Worm (Caenorhabditis elegans) whole organism, young adult: ENCODE data around the gene exos-7.

ENCODE experiments used
- B0261.1 ChIP-seq: sonication (generic microtip); optimal IDR thresholded peaks from 2 replicates; lab custom pipeline; 2016; ENCODE audit warnings: mild to moderate bottlenecking, missing genetic modification characterization, moderate library complexity, missing compliant biosample characterization
- C06A6.2 ChIP-seq: fragments of 200-800 bp; sonication (Bioruptor generic); conservative IDR thresholded peaks from 2 replicates; pipeline ENCODE4 v1.3.6; 2022; ENCODE audit warnings: missing genetic modification characterization, missing compliant biosample characterization
- F23B12.7 ChIP-seq: sonication (generic microtip); optimal IDR thresholded peaks from 2 replicates; lab custom pipeline; 2017; ENCODE audit warnings: missing genetic modification characterization, mild to moderate bottlenecking, missing compliant biosample characterization, antibody characterized with exemption, moderate library complexity; ENCODE audit not compliant: insufficient read depth
- K12H6.12 ChIP-seq: fragments of 200-800 bp; sonication (Bioruptor generic); optimal IDR thresholded peaks from 2 replicates; lab custom pipeline; 2018; ENCODE audit warnings: mild to moderate bottlenecking, missing genetic modification characterization, missing compliant biosample characterization
- T07F8.4 ChIP-seq: sonication (generic microtip); optimal IDR thresholded peaks from 2 replicates; lab custom pipeline; 2016; ENCODE audit warnings: mild to moderate bottlenecking, missing genetic modification characterization, moderate library complexity, missing compliant biosample characterization
- ZK185.1 ChIP-seq: sonication (generic microtip); optimal IDR thresholded peaks from 2 replicates; lab custom pipeline; 2016; ENCODE audit warnings: mild to moderate bottlenecking, missing genetic modification characterization, missing compliant biosample characterization; ENCODE audit not compliant: poor library complexity, severe bottlenecking
- athp-1 ChIP-seq: sonication (generic microtip); optimal IDR thresholded peaks from 2 replicates; lab custom pipeline; 2017; ENCODE audit warnings: mild to moderate bottlenecking, missing genetic modification characterization, missing compliant biosample characterization
- cebp-1 ChIP-seq, 2 experiments: fragments of 200-800 bp in 1 of 2; sonication (Bioruptor generic) in 1 of 2; sonication (generic microtip) in 1 of 2; IDR thresholded peaks in 1 of 2; optimal IDR thresholded peaks in 1 of 2; 2 replicates each; pipeline versions ENCODE4 v1.3.6 to Lab custom; 2017 to 2022; ENCODE audit warnings: missing compliant biosample characterization in 2 of 2, missing genetic modification characterization in 2 of 2, mild to moderate bottlenecking in 1 of 2, missing genetic modification reagents in 1 of 2, moderate library complexity in 1 of 2
- cebp-2 ChIP-seq: fragments of 200-800 bp; sonication (Bioruptor generic); IDR thresholded peaks from 2 replicates; pipeline ENCODE4 v1.3.6; 2022; ENCODE audit warnings: missing genetic modification characterization, missing compliant biosample characterization
- ceh-27 ChIP-seq: fragments of 200-800 bp; sonication (Bioruptor generic); optimal IDR thresholded peaks from 2 replicates; lab custom pipeline; 2018; ENCODE audit warnings: mild to moderate bottlenecking, missing genetic modification characterization, moderate library complexity, missing compliant biosample characterization
- egrh-3 ChIP-seq: fragments of 200-800 bp; sonication (Bioruptor generic); IDR thresholded peaks from 2 replicates; pipeline ENCODE4 v1.3.6; 2022; ENCODE audit warnings: missing genetic modification reagents, missing genetic modification characterization, missing compliant biosample characterization
- ekl-4 ChIP-seq: fragments of 200-800 bp; sonication (Bioruptor generic); IDR thresholded peaks from 2 replicates; pipeline ENCODE4 v1.3.6; 2022; ENCODE audit warnings: missing genetic modification reagents, missing genetic modification characterization, missing compliant biosample characterization
- fkh-3 ChIP-seq: sonication (generic microtip); optimal IDR thresholded peaks from 2 replicates; lab custom pipeline; 2016; ENCODE audit warnings: mild to moderate bottlenecking, missing genetic modification characterization, missing compliant biosample characterization
- gei-17 ChIP-seq: fragments of 200-800 bp; sonication (Bioruptor generic); optimal IDR thresholded peaks from 2 replicates; lab custom pipeline; 2018; ENCODE audit warnings: mild to moderate bottlenecking, missing genetic modification characterization, missing compliant biosample characterization
- hmg-1.2 ChIP-seq: fragments of 200-800 bp; sonication (Bioruptor generic); IDR thresholded peaks from 2 replicates; pipeline ENCODE4 v1.3.6; 2022; ENCODE audit warnings: missing genetic modification reagents, missing genetic modification characterization, missing compliant biosample characterization
- lin-26 ChIP-seq: fragments of 200-800 bp; sonication (Bioruptor generic); IDR thresholded peaks from 2 replicates; pipeline ENCODE4 v1.3.6; 2022; ENCODE audit warnings: missing genetic modification reagents, missing genetic modification characterization, missing compliant biosample characterization
- lin-35 ChIP-seq, 3 experiments: fragments of 150-350 bp in 2 of 3; sonication (generic microtip) in 1 of 3; optimal IDR thresholded peaks; 2 replicates each; lab custom pipeline; 2014 to 2018; ENCODE audit warnings: missing biosample characterization in 3 of 3, missing genetic modification characterization in 3 of 3, missing genetic modification reagents in 3 of 3
- lin-40 ChIP-seq: sonication (generic microtip); optimal IDR thresholded peaks from 2 replicates; lab custom pipeline; 2016; ENCODE audit warnings: missing genetic modification characterization, mild to moderate bottlenecking, missing compliant biosample characterization, missing genotype, missing genetic modification reagents
- lin-54 ChIP-seq: fragments of 200-800 bp; sonication (Bioruptor generic); optimal IDR thresholded peaks from 2 replicates; lab custom pipeline; 2018; ENCODE audit warnings: mild to moderate bottlenecking, missing genetic modification characterization, missing compliant biosample characterization
- madf-10 ChIP-seq: sonication (generic microtip); optimal IDR thresholded peaks from 2 replicates; lab custom pipeline; 2016; ENCODE audit warnings: mild to moderate bottlenecking, missing genetic modification characterization, missing compliant biosample characterization
- madf-6 ChIP-seq: fragments of 200-800 bp; sonication (Bioruptor generic); IDR thresholded peaks from 2 replicates; pipeline ENCODE4 v1.3.6; 2022; ENCODE audit warnings: missing genetic modification reagents, missing genetic modification characterization, missing compliant biosample characterization
- mel-28 ChIP-seq: sonication (generic microtip); optimal IDR thresholded peaks from 2 replicates; lab custom pipeline; 2016; ENCODE audit warnings: borderline replicate concordance, mild to moderate bottlenecking, missing genetic modification characterization, missing compliant biosample characterization
- mes-4 ChIP-seq: sonication (generic microtip); optimal IDR thresholded peaks from 2 replicates; lab custom pipeline; 2016; ENCODE audit warnings: missing genotype, missing genetic modification characterization, missing compliant biosample characterization
- mxl-1 ChIP-seq: sonication (generic microtip); optimal IDR thresholded peaks from 2 replicates; lab custom pipeline; 2016; ENCODE audit warnings: missing genetic modification characterization, missing compliant biosample characterization
- nfyb-1 ChIP-seq: fragments of 200-800 bp; sonication (Bioruptor generic); IDR thresholded peaks from 2 replicates; pipeline ENCODE4 v1.3.6; 2022; ENCODE audit warnings: missing genetic modification reagents, missing genetic modification characterization, missing compliant biosample characterization
- nhr-80 ChIP-seq: sonication (generic microtip); optimal IDR thresholded peaks from 2 replicates; lab custom pipeline; 2016; ENCODE audit warnings: missing genetic modification characterization, missing compliant biosample characterization
- nhr-90 ChIP-seq: sonication (generic microtip); optimal IDR thresholded peaks from 2 replicates; lab custom pipeline; 2016; ENCODE audit warnings: missing genotype, mild to moderate bottlenecking, missing genetic modification characterization, missing compliant biosample characterization
- rec-8 ChIP-seq, 2 experiments: sonication (generic microtip); optimal IDR thresholded peaks; 2 replicates each; lab custom pipeline; 2016; ENCODE audit warnings: mild to moderate bottlenecking in 2 of 2, missing genetic modification characterization in 2 of 2, missing genetic modification reagents in 2 of 2, missing genotype in 2 of 2, missing biosample characterization in 1 of 2, missing compliant biosample characterization in 1 of 2, moderate library complexity in 1 of 2
- snpc-1.1 ChIP-seq: sonication (generic microtip); optimal IDR thresholded peaks from 2 replicates; lab custom pipeline; 2017; ENCODE audit warnings: missing genetic modification characterization, mild to moderate bottlenecking, missing compliant biosample characterization, antibody characterized with exemption, moderate library complexity, missing genotype, missing genetic modification reagents; ENCODE audit not compliant: insufficient read depth
- snpc-4 ChIP-seq, 5 experiments: fragments of 150-350 bp in 1 of 5; sonication (generic microtip) in 4 of 5; optimal IDR thresholded peaks; 2 replicates each; lab custom pipeline; 2014 to 2018; ENCODE audit warnings: missing genetic modification characterization in 5 of 5, missing biosample characterization in 3 of 5, antibody characterized with exemption in 2 of 5, mild to moderate bottlenecking in 2 of 5, missing compliant biosample characterization in 2 of 5, missing genotype in 2 of 5, moderate library complexity in 2 of 5, missing genetic modification reagents in 1 of 5
- tbp1 ChIP-seq: fragments of 200-800 bp; sonication (Bioruptor generic); optimal IDR thresholded peaks from 2 replicates; lab custom pipeline; 2018; ENCODE audit warnings: mild to moderate bottlenecking, missing genetic modification characterization, missing compliant biosample characterization
- tlf-1 ChIP-seq: fragments of 200-800 bp; sonication (Bioruptor generic); optimal IDR thresholded peaks from 2 replicates; lab custom pipeline; 2018; ENCODE audit warnings: mild to moderate bottlenecking, missing genetic modification characterization, missing compliant biosample characterization
- zfh-2 ChIP-seq: fragments of 200-800 bp; sonication (Bioruptor generic); conservative IDR thresholded peaks from 2 replicates; pipeline ENCODE4 v1.3.6; 2022; ENCODE audit warnings: missing genetic modification reagents, missing genetic modification characterization, missing compliant biosample characterization
- ztf-18 ChIP-seq: sonication (generic microtip); optimal IDR thresholded peaks from 2 replicates; lab custom pipeline; 2016; ENCODE audit warnings: missing genotype, mild to moderate bottlenecking, missing genetic modification characterization, missing compliant biosample characterization
- ztf-26 ChIP-seq: sonication (generic microtip); optimal IDR thresholded peaks from 2 replicates; lab custom pipeline; 2017; ENCODE audit warnings: missing genetic modification characterization, missing compliant biosample characterization

exos-7 gene

ce11 chrV:20838565-20838964 lies at the start of gene exos-7:
Gene exos-7, plus strand, starts transcription at chrV:20838865.
- TF ChIP-seq lin-40 (tag; lab: Kevin White, UChicago) (no peak), ZK185.1 (tag; lab: Kevin White, UChicago) (no peak), rec-8 (tag; optimal IDR thresholded peaks at IDR 0.05; lab: Kevin White, UChicago) (no peak), ceh-27 (GFP tag; lab: Kevin White, UChicago) (no peak), ztf-26 (tag; lab: Kevin White, UChicago) (no peak), cebp-2 (no peak), T07F8.4 (no peak), ztf-18 (no peak)

- TF ChIP-seq lin-40 (tag; lab: Kevin White, UChicago) = peak; percentile 34
- no peak for TF ChIP-seq cebp-1 (GFP tag; IDR thresholded peaks at IDR 0.05; lab: Robert Waterston, UW)
- TF ChIP-seq cebp-1 (tag; optimal IDR thresholded peaks at IDR 0.05; lab: Kevin White, UChicago) = peak; percentile 46
- no peak for TF ChIP-seq B0261.1 (tag; lab: Kevin White, UChicago)
- TF ChIP-seq gei-17 = no peak
- no peak for TF ChIP-seq C06A6.2 (GFP tag; lab: Robert Waterston, UW)
- TF ChIP-seq nhr-80 (tag; lab: Kevin White, UChicago) = no peak
- TF ChIP-seq hmg-1.2 (GFP tag; lab: Robert Waterston, UW) = peak; percentile 14; the same call in 1 of the 2 replicates
- 0 out of 2 replicates have a peak, but pooled peaks have one; percentile 22 for TF ChIP-seq ekl-4 (GFP tag; lab: Robert Waterston, UW)
- no peak for TF ChIP-seq tlf-1
- no peak for TF ChIP-seq lin-26 (GFP tag; lab: Robert Waterston, UW)
- TF ChIP-seq F23B12.7 (tag; lab: Kevin White, UChicago) = no peak
- TF ChIP-seq madf-10 (tag; lab: Kevin White, UChicago) = peak; percentile 90
- TF ChIP-seq nhr-90 = no peak
- no peak for TF ChIP-seq mes-4 (tag; lab: Kevin White, UChicago)
- no peak for TF ChIP-seq mel-28
- TF ChIP-seq K12H6.12 (tag; lab: Kevin White, UChicago) = peak; percentile 53
- peak; percentile 15 for TF ChIP-seq ceh-27 (GFP tag; lab: Kevin White, UChicago)
- no peak for TF ChIP-seq lin-54 (GFP tag; lab: Kevin White, UChicago)
- peak; percentile 65; the same call in 1 of the 2 replicates for TF ChIP-seq zfh-2 (GFP tag; lab: Robert Waterston, UW)
- no peak for TF ChIP-seq mxl-1 (tag; lab: Kevin White, UChicago)
- no peak for TF ChIP-seq fkh-3
- no peak for TF ChIP-seq snpc-4 (GFP tag; optimal IDR thresholded peaks at IDR 0.05; lab: Kevin White, UChicago)
- peak in 1 of 4 experiments; percentile 36 for TF ChIP-seq snpc-4 (tag; optimal IDR thresholded peaks at IDR 0.05; lab: Kevin White, UChicago)
Measured at ce11 chrV:20789105-20789504, 49.6 kb upstream of the exos-7 start, which contains the start of gene tpan-1. Gene tpan-1, plus strand, starts transcription at chrV:20789502.

- TF ChIP-seq hmg-1.2 (GFP tag; lab: Robert Waterston, UW) (peak; percentile 15; the same call in 1 of the 2 replicates), snpc-4 (GFP tag; optimal IDR thresholded peaks at IDR 0.05; lab: Kevin White, UChicago) (no peak), snpc-4 (tag; optimal IDR thresholded peaks at IDR 0.05; lab: Kevin White, UChicago) (peak in 2 of 4 experiments; percentile 67 to 75), snpc-1.1 (tag; lab: Kevin White, UChicago) (peak; percentile 10), egrh-3 (GFP tag; lab: Robert Waterston, UW) (no peak), zfh-2 (GFP tag; lab: Robert Waterston, UW) (0 out of 2 replicates have a peak, but pooled peaks have one; percentile 27)
- TF ChIP-seq, all 124 proteins: peak for 4
Measured at ce11 chrV:20790011-20790410, 48.7 kb upstream of the exos-7 start, which contains the start of gene Y44A6D.1. Gene Y44A6D.1, minus strand, starts transcription at chrV:20790033.

- TF ChIP-seq tbp1 (GFP tag; lab: Kevin White, UChicago) = no peak
- TF ChIP-seq lin-35 (GFP tag; optimal IDR thresholded peaks at IDR 0.05; lab: Kevin White, UChicago) = peak in 1 of 3 experiments; percentile 23
- TF ChIP-seq madf-6 (GFP tag; lab: Robert Waterston, UW) = no peak
- no peak for TF ChIP-seq athp-1
- 0 out of 2 replicates have a peak, but pooled peaks have one; percentile 46 for TF ChIP-seq nfyb-1
- no peak for TF ChIP-seq egrh-3 (GFP tag; lab: Robert Waterston, UW)
Measured at ce11 chrV:20790616-20791015, 48.0 kb upstream of the exos-7 start.
